Worm (Caenorhabditis elegans) whole organism, L4 larva: Measurements from ENCODE around the gene twk-20.

Source experiments
- F37D6.2 ChIP-seq: sonication (generic microtip); optimal IDR thresholded peaks from 2 replicates; lab custom pipeline; 2016; ENCODE audit warnings: mild to moderate bottlenecking, missing genetic modification characterization, missing compliant biosample characterization
- F44E2.7 ChIP-seq: fragments of 200-800 bp; sonication (Bioruptor generic); IDR thresholded peaks from 2 replicates; pipeline ENCODE4 v2.1.2; 2022; ENCODE audit warnings: missing genetic modification characterization, missing compliant biosample characterization
- Y75B8A.6 ChIP-seq: fragments of 200-800 bp; sonication (Bioruptor generic); IDR thresholded peaks from 2 replicates; pipeline ENCODE4 v1.3.6; 2022; ENCODE audit warnings: missing genetic modification reagents, missing genetic modification characterization, missing compliant biosample characterization
- ZK337.2 ChIP-seq: fragments of 200-800 bp; sonication (Bioruptor generic); IDR thresholded peaks from 2 replicates; pipeline ENCODE4 v1.3.6; 2022; ENCODE audit warnings: missing genetic modification reagents, missing genetic modification characterization, missing compliant biosample characterization
- ZK546.5 ChIP-seq, 2 experiments: sonication (generic microtip); optimal IDR thresholded peaks; 2 replicates each; lab custom pipeline; 2017; ENCODE audit warnings: missing biosample characterization in 2 of 2, missing genetic modification characterization in 2 of 2
- aha-1 ChIP-seq: fragments of 150-350 bp; peaks from one replicate; lab custom pipeline; 2014; ENCODE audit warnings: missing biosample characterization, missing genetic modification characterization
- ama-1 ChIP-seq: fragments of 150-350 bp; optimal IDR thresholded peaks from 2 replicates; lab custom pipeline; 2014; ENCODE audit warnings: inconsistent platforms, mixed read lengths
- attf-4 ChIP-seq: sonication (generic microtip); optimal IDR thresholded peaks from 3 replicates; lab custom pipeline; 2017; ENCODE audit warnings: missing biosample characterization, missing genetic modification characterization
- ceh-82 ChIP-seq: sonication (generic microtip); optimal IDR thresholded peaks from 2 replicates; lab custom pipeline; 2017; ENCODE audit warnings: missing biosample characterization, missing genetic modification characterization
- ces-1 ChIP-seq: fragments of 150-350 bp; sonication (generic microtip); optimal IDR thresholded peaks from 4 replicates; lab custom pipeline; 2014; ENCODE audit warnings: missing biosample characterization, missing genetic modification reagents, missing genetic modification characterization
- ctbp-1 ChIP-seq: fragments of 200-800 bp; sonication (Bioruptor generic); IDR thresholded peaks from 2 replicates; pipeline ENCODE4 v1.3.6; 2022; ENCODE audit warnings: missing genetic modification reagents, missing genetic modification characterization, missing compliant biosample characterization
- daf-12 ChIP-seq: fragments of 150-350 bp; optimal IDR thresholded peaks from 2 replicates; lab custom pipeline; 2014; ENCODE audit warnings: missing biosample characterization, missing genetic modification reagents, missing genetic modification characterization
- dmd-9 ChIP-seq: fragments of 200-800 bp; sonication (Bioruptor generic); IDR thresholded peaks from 2 replicates; pipeline ENCODE4 v1.3.6; 2022; ENCODE audit warnings: missing genetic modification reagents, missing genetic modification characterization, missing compliant biosample characterization
- duxl-1 ChIP-seq: sonication (generic microtip); optimal IDR thresholded peaks from 2 replicates; lab custom pipeline; 2016; ENCODE audit warnings: mild to moderate bottlenecking, missing genetic modification characterization, moderate library complexity, missing compliant biosample characterization; ENCODE audit not compliant: poor library complexity
- egl-27 ChIP-seq: sonication (generic microtip); optimal IDR thresholded peaks from 3 replicates; lab custom pipeline; 2017; ENCODE audit warnings: missing biosample characterization, missing genetic modification reagents, missing genetic modification characterization
- fkh-10 ChIP-seq: fragments of 150-350 bp; optimal IDR thresholded peaks from 2 replicates; lab custom pipeline; 2014; ENCODE audit warnings: missing biosample characterization, missing genetic modification reagents, missing genetic modification characterization
- hif-1 ChIP-seq, 2 experiments: sonication (generic microtip); optimal IDR thresholded peaks; 2 replicates each; lab custom pipeline; 2016 to 2017; ENCODE audit warnings: missing compliant biosample characterization in 2 of 2, missing genetic modification characterization in 2 of 2, missing genetic modification reagents in 2 of 2, missing genotype in 2 of 2, mild to moderate bottlenecking in 1 of 2
- hlh-11 ChIP-seq: fragments of 200-800 bp; sonication (Bioruptor generic); optimal IDR thresholded peaks from 2 replicates; lab custom pipeline; 2018; ENCODE audit warnings: mild to moderate bottlenecking, missing genetic modification characterization, missing compliant biosample characterization
- hlh-30 ChIP-seq: sonication (generic microtip); optimal IDR thresholded peaks from 2 replicates; lab custom pipeline; 2017; ENCODE audit warnings: antibody characterized with exemption, mild to moderate bottlenecking, missing genetic modification characterization, missing compliant biosample characterization; ENCODE audit not compliant: insufficient read depth
- hmg-1.1 ChIP-seq: fragments of 200-800 bp; sonication (Bioruptor generic); IDR thresholded peaks from 2 replicates; pipeline ENCODE4 v1.3.6; 2022; ENCODE audit warnings: missing genetic modification reagents, missing genetic modification characterization, missing compliant biosample characterization
- lin-13 ChIP-seq: fragments of 150-350 bp; optimal IDR thresholded peaks from 2 replicates; lab custom pipeline; 2014; ENCODE audit warnings: missing biosample characterization, missing genetic modification reagents, missing genetic modification characterization
- lin-15B ChIP-seq: fragments of 150-350 bp; sonication (generic microtip); optimal IDR thresholded peaks from 3 replicates; lab custom pipeline; 2014; ENCODE audit warnings: missing biosample characterization, missing genetic modification characterization
- lir-3 ChIP-seq: sonication (generic microtip); optimal IDR thresholded peaks from 2 replicates; lab custom pipeline; 2016; ENCODE audit warnings: mild to moderate bottlenecking, missing genetic modification characterization, missing compliant biosample characterization
- lsy-2 ChIP-seq, 2 experiments: fragments of 150-350 bp in 1 of 2; sonication (generic microtip) in 1 of 2; optimal IDR thresholded peaks; 2 replicates each; lab custom pipeline; 2014 to 2017; ENCODE audit warnings: missing biosample characterization in 2 of 2, missing genetic modification characterization in 2 of 2
- mdl-1 ChIP-seq, 2 experiments: fragments of 150-350 bp in 1 of 2; sonication (generic microtip) in 1 of 2; optimal IDR thresholded peaks; 2 replicates each; lab custom pipeline; 2014 to 2017; ENCODE audit warnings: missing biosample characterization in 2 of 2, missing genetic modification characterization in 2 of 2
- mxl-2 ChIP-seq: fragments of 200-800 bp; sonication (Bioruptor generic); conservative IDR thresholded peaks from 2 replicates; pipeline ENCODE4 v1.3.6; 2022; ENCODE audit warnings: missing genetic modification reagents, missing genetic modification characterization, missing compliant biosample characterization
- mxl-3 ChIP-seq: fragments of 200-800 bp; sonication (Bioruptor generic); optimal IDR thresholded peaks from 2 replicates; lab custom pipeline; 2018; ENCODE audit warnings: mild to moderate bottlenecking, missing genetic modification characterization, missing compliant biosample characterization
- nhr-10 ChIP-seq: fragments of 150-350 bp; optimal IDR thresholded peaks from 2 replicates; lab custom pipeline; 2014; ENCODE audit warnings: missing biosample characterization, missing genetic modification characterization
- nhr-11 ChIP-seq: fragments of 150-350 bp; optimal IDR thresholded peaks from 2 replicates; lab custom pipeline; 2014; ENCODE audit warnings: missing biosample characterization, missing genetic modification characterization
- nhr-41 ChIP-seq: fragments of 200-800 bp; sonication (Bioruptor generic); IDR thresholded peaks from 2 replicates; pipeline ENCODE4 v1.3.6; 2022; ENCODE audit warnings: missing genetic modification reagents, missing genetic modification characterization, missing compliant biosample characterization
- nhr-42 ChIP-seq: fragments of 200-800 bp; sonication (Bioruptor generic); IDR thresholded peaks from 2 replicates; pipeline ENCODE4 v1.3.6; 2022; ENCODE audit warnings: missing genetic modification characterization, missing compliant biosample characterization
- nhr-6 ChIP-seq: fragments of 150-350 bp; optimal IDR thresholded peaks from 2 replicates; lab custom pipeline; 2014; ENCODE audit warnings: missing biosample characterization, missing genetic modification characterization
- rbr-2 ChIP-seq: sonication (generic microtip); optimal IDR thresholded peaks from 2 replicates; lab custom pipeline; 2016; ENCODE audit warnings: missing genotype, missing genetic modification characterization, missing compliant biosample characterization
- set-16 ChIP-seq: fragments of 200-800 bp; sonication (Bioruptor generic); IDR thresholded peaks from 2 replicates; pipeline ENCODE4 v1.3.6; 2022; ENCODE audit warnings: missing genetic modification reagents, missing genetic modification characterization, missing compliant biosample characterization
- snpc-1.2 ChIP-seq: fragments of 200-800 bp; sonication (Bioruptor generic); IDR thresholded peaks from 2 replicates; pipeline ENCODE4 v1.3.6; 2022; ENCODE audit warnings: missing genetic modification reagents, missing genetic modification characterization, missing compliant biosample characterization
- tag-97 ChIP-seq: fragments of 200-800 bp; sonication (Bioruptor generic); IDR thresholded peaks from 2 replicates; pipeline ENCODE4 v1.3.6; 2022; ENCODE audit warnings: missing genetic modification characterization, missing compliant biosample characterization
- unc-39 ChIP-seq: sonication (generic microtip); optimal IDR thresholded peaks from 2 replicates; lab custom pipeline; 2017; ENCODE audit warnings: missing biosample characterization, missing genetic modification characterization
- unc-62 ChIP-seq, 3 experiments: fragments of 150-350 bp in 1 of 3; sonication (generic microtip); optimal IDR thresholded peaks in 2 of 3; peaks in 1 of 3; 1 replicate in 1 of 3; 2 replicates in 2 of 3; lab custom pipeline; 2014 to 2017; ENCODE audit warnings: missing biosample characterization in 3 of 3, missing genetic modification characterization in 3 of 3, missing genetic modification reagents in 3 of 3, missing genotype in 1 of 3
- vab-7 ChIP-seq: fragments of 200-800 bp; sonication (Bioruptor generic); IDR thresholded peaks from 2 replicates; pipeline ENCODE4 v1.3.6; 2022; ENCODE audit warnings: missing genetic modification reagents, missing genetic modification characterization, missing compliant biosample characterization
- zfp-2 ChIP-seq: sonication (generic microtip); optimal IDR thresholded peaks from 2 replicates; lab custom pipeline; 2016; ENCODE audit warnings: mild to moderate bottlenecking, missing genetic modification characterization, missing compliant biosample characterization
- zip-2 ChIP-seq: fragments of 150-350 bp; optimal IDR thresholded peaks from 2 replicates; lab custom pipeline; 2014; ENCODE audit warnings: missing biosample characterization, missing genetic modification characterization
- ztf-11 ChIP-seq: fragments of 150-350 bp; optimal IDR thresholded peaks from 2 replicates; lab custom pipeline; 2014; ENCODE audit warnings: missing biosample characterization, missing genetic modification characterization
- ztf-7 ChIP-seq: fragments of 150-350 bp; optimal IDR thresholded peaks from 2 replicates; lab custom pipeline; 2014; ENCODE audit warnings: missing biosample characterization, missing genetic modification characterization

Gene twk-20

ce11 chrX:13615181-13615580, 24.5 kb upstream of the twk-20 start:
- TF ChIP-seq unc-62 (GFP tag; optimal IDR thresholded peaks at IDR 0.05 in 1 of 2; lab: Kevin White, UChicago) (peak in 1 of 2 experiments; percentile 57), unc-62 (tag; optimal IDR thresholded peaks at IDR 0.05; lab: Kevin White, UChicago) (no peak), daf-12 (tag; lab: Kevin White, UChicago) (no peak)

- TF ChIP-seq unc-62 (GFP tag; optimal IDR thresholded peaks at IDR 0.05 in 1 of 2; lab: Kevin White, UChicago) = peak in 1 of 2 experiments; percentile 41
- TF ChIP-seq unc-62 (tag; optimal IDR thresholded peaks at IDR 0.05; lab: Kevin White, UChicago) = no peak
- no peak for TF ChIP-seq ZK337.2 (GFP tag; lab: Robert Waterston, UW)
Observed at ce11 chrX:13618574-13618973, 21.1 kb upstream of the twk-20 start, which contains the start of gene nlp-53. TSS of gene nlp-53 (plus strand) at chrX:13618874.

- TF ChIP-seq ceh-82 (tag; lab: Kevin White, UChicago) (no peak), nhr-42 (no peak), set-16 (GFP tag; lab: Robert Waterston, UW) (no peak), attf-4 (tag; lab: Kevin White, UChicago) (no peak), dmd-9 (GFP tag; lab: Robert Waterston, UW) (no peak), ZK546.5 (tag; optimal IDR thresholded peaks at IDR 0.05; lab: Kevin White, UChicago) (no peak), ztf-11 (tag; lab: Kevin White, UChicago) (no peak), mxl-2 (GFP tag; lab: Robert Waterston, UW) (no peak), fkh-10 (GFP tag; lab: Kevin White, UChicago) (no peak), ces-1 (GFP tag; lab: Kevin White, UChicago) (no peak), nhr-41 (no peak), lir-3 (no peak), zip-2 (tag; lab: Kevin White, UChicago) (no peak), ctbp-1 (GFP tag; lab: Robert Waterston, UW) (no peak), nhr-6 (no peak), nhr-10 (no peak)
Observed at ce11 chrX:13621628-13622027, 18.0 kb upstream of the twk-20 start, which contains the start of gene Y12A6A.1. TSS of gene Y12A6A.1 (minus strand) at chrX:13621728.

ce11 chrX:13631122-13631672, 8.5 kb upstream of the twk-20 start, which contains the start of gene nlg-1:
TSS of gene nlg-1 (minus strand) at chrX:13631172.
- TF ChIP-seq fkh-10 (GFP tag; lab: Kevin White, UChicago) = peak; percentile 66
- TF ChIP-seq tag-97 = no peak

ce11 chrX:13632245-13632644, 7.4 kb upstream of the twk-20 start:
- peak; percentile 27; the same call in 1 of the 2 replicates for TF ChIP-seq hmg-1.1
- TF ChIP-seq rbr-2 (tag; lab: Kevin White, UChicago) = no peak
- no peak for TF ChIP-seq duxl-1 (tag; lab: Kevin White, UChicago)
- no peak for TF ChIP-seq hif-1 (tag; optimal IDR thresholded peaks at IDR 0.05; lab: Kevin White, UChicago)
- no peak for TF ChIP-seq mdl-1 (tag; optimal IDR thresholded peaks at IDR 0.05; lab: Kevin White, UChicago)
- TF ChIP-seq lsy-2 (tag; optimal IDR thresholded peaks at IDR 0.05; lab: Kevin White, UChicago) = no peak
- TF ChIP-seq nhr-11 (tag; lab: Kevin White, UChicago) = no peak
- TF ChIP-seq lin-13 = no peak
- no peak for TF ChIP-seq attf-4 (tag; lab: Kevin White, UChicago)
- TF ChIP-seq egl-27 (tag; lab: Kevin White, UChicago) = no peak
- no peak for TF ChIP-seq nhr-42
- TF ChIP-seq aha-1 = peak; percentile 14

- TF ChIP-seq hlh-30 (tag; lab: Kevin White, UChicago) (no peak), ztf-7 (no peak), hif-1 (tag; optimal IDR thresholded peaks at IDR 0.05; lab: Kevin White, UChicago) (no peak), F44E2.7 (no peak), zfp-2 (tag; lab: Kevin White, UChicago) (no peak), Y75B8A.6 (GFP tag; lab: Robert Waterston, UW) (no peak), mxl-3 (GFP tag; lab: Kevin White, UChicago) (no peak), hlh-11 (tag; lab: Kevin White, UChicago) (no peak), snpc-1.2 (GFP tag; lab: Robert Waterston, UW) (no peak), unc-39 (no peak), F37D6.2 (tag; lab: Kevin White, UChicago) (no peak), lir-3 (no peak), lin-15B (tag; lab: Kevin White, UChicago) (no peak), ama-1 (no peak), vab-7 (no peak)
Observed at ce11 chrX:13633032-13633431, 6.6 kb upstream of the twk-20 start.
